Fruit fly (Drosophila melanogaster): ENCODE results near the gene CG3071.

DNA sequence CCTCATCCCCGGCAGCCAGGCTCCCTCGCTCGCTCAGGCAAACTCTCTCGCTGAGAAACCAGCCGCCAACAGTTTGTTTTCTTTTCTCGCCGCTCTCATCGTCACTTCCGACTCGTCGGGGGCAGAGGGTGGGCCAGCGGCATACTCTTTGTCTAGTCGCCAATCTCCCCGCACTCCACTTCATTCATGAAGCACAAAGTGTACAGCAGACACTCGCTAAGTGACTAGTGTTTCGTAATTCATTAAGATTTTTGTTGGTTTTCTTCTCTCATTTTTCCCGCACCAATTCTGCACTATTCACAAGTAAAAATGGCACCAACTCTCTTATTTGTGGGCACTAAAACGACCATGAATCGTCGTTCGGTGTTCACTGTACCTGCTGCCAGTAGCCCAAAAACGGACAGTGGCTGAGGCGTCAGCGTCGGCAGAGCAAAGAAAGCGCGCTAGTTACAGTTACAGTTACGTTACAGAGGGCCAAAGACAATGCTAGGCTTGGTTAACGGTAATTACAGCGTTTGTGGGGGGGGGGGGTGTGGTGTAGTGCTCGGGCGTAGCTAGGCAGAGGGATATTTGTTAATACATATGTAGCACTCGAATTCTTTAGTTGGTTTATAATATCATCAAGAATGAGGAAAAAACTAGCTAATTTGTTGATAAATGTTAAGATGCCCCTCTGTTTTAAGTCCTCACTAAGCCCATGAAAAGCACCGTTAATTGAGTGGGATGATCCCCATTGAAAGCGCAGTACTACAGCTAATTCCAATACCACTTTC, 35.0 kb downstream of the CG3071 start:
- TF ChIP-seq Myc (optimal IDR thresholded peaks at IDR 0.05) (no peak), Dfd (GFP tag; optimal IDR thresholded peaks at IDR 0.05) (no peak), fru (GFP tag; optimal IDR thresholded peaks at IDR 0.05) (peak; percentile 93), jim (GFP tag; optimal IDR thresholded peaks at IDR 0.05) (no peak), pan (optimal IDR thresholded peaks at IDR 0.05) (no peak), psq (GFP tag; optimal IDR thresholded peaks at IDR 0.05) (peak; percentile 71), Mio (GFP tag; optimal IDR thresholded peaks at IDR 0.05) (peak; percentile 62), Dif (GFP tag; optimal IDR thresholded peaks at IDR 0.05; ENCODE audit: partially characterized antibody) (no peak), N (GFP tag; optimal IDR thresholded peaks at IDR 0.05) (no peak), HLH106 (tag; optimal IDR thresholded peaks at IDR 0.05) (peak; percentile 84), Hr78 (GFP tag; optimal IDR thresholded peaks at IDR 0.05) (no peak)
